Worm (Caenorhabditis elegans) whole organism, mixed stage, embryonic: Measurements from ENCODE around the gene srw-38.

Experiments used
- blmp-1 ChIP-seq: fragments of 150-350 bp; optimal IDR thresholded peaks from 2 replicates; lab custom pipeline; 2014; ENCODE audit warnings: missing biosample characterization, missing genetic modification characterization
- ceh-39 ChIP-seq: fragments of 150-350 bp; optimal IDR thresholded peaks from 2 replicates; lab custom pipeline; 2014; ENCODE audit warnings: missing biosample characterization, missing genetic modification characterization
- hlh-1 ChIP-seq: fragments of 150-350 bp; optimal IDR thresholded peaks from 2 replicates; lab custom pipeline; 2014; ENCODE audit warnings: missing biosample characterization, missing genetic modification reagents, missing genetic modification characterization
- mep-1 ChIP-seq: fragments of 150-350 bp; optimal IDR thresholded peaks from 2 replicates; lab custom pipeline; 2017; ENCODE audit warnings: missing biosample characterization, missing genetic modification reagents, missing genetic modification characterization, inconsistent platforms
- nhr-28 ChIP-seq: fragments of 150-350 bp; optimal IDR thresholded peaks from 2 replicates; lab custom pipeline; 2014; ENCODE audit warnings: missing biosample characterization, missing genetic modification characterization
- nhr-76 ChIP-seq: sonication (generic microtip); optimal IDR thresholded peaks from 2 replicates; lab custom pipeline; 2017; ENCODE audit warnings: missing biosample characterization, missing genetic modification characterization
- pha-4 ChIP-seq: fragments of 150-350 bp; optimal IDR thresholded peaks from 2 replicates; lab custom pipeline; 2018; ENCODE audit warnings: missing biosample characterization, missing genetic modification reagents, missing genetic modification characterization
- sem-2 ChIP-seq: fragments of 200-800 bp; sonication (Bioruptor generic); optimal IDR thresholded peaks from 2 replicates; lab custom pipeline; 2018; ENCODE audit warnings: mild to moderate bottlenecking, missing genetic modification characterization, missing compliant biosample characterization
- snpc-4 ChIP-seq: fragments of 150-350 bp; optimal IDR thresholded peaks from 2 replicates; lab custom pipeline; 2014; ENCODE audit warnings: missing biosample characterization, missing genetic modification characterization
- tbx-8 ChIP-seq: fragments of 200-800 bp; sonication (Bioruptor generic); optimal IDR thresholded peaks from 2 replicates; lab custom pipeline; 2018; ENCODE audit warnings: mild to moderate bottlenecking, missing genetic modification characterization, moderate library complexity, missing compliant biosample characterization
- unc-120 ChIP-seq: sonication (generic microtip); optimal IDR thresholded peaks from 2 replicates; lab custom pipeline; 2017; ENCODE audit warnings: missing genetic modification characterization, missing compliant biosample characterization; ENCODE audit not compliant: poor library complexity, severe bottlenecking
- unc-39 ChIP-seq: fragments of 150-350 bp; optimal IDR thresholded peaks from 2 replicates; lab custom pipeline; 2014; ENCODE audit warnings: missing biosample characterization, missing genetic modification characterization
- ztf-11 ChIP-seq: fragments of 150-350 bp; optimal IDR thresholded peaks from 2 replicates; lab custom pipeline; 2014; ENCODE audit warnings: missing biosample characterization, missing genetic modification characterization

- TF ChIP-seq unc-39 (no peak), sem-2 (GFP tag; lab: Kevin White, UChicago) (no peak), mep-1 (tag; lab: Kevin White, UChicago) (no peak), tbx-8 (GFP tag; lab: Kevin White, UChicago) (no peak), ceh-39 (tag; lab: Kevin White, UChicago) (no peak), nhr-28 (tag; lab: Kevin White, UChicago) (no peak), snpc-4 (tag; lab: Kevin White, UChicago) (no peak), unc-120 (tag; lab: Kevin White, UChicago) (no peak), hlh-1 (tag; lab: Kevin White, UChicago) (no peak), pha-4 (no peak), nhr-76 (tag; lab: Kevin White, UChicago) (no peak), blmp-1 (tag; lab: Kevin White, UChicago) (no peak), ztf-11 (tag; lab: Kevin White, UChicago) (no peak)
These were observed 7.0 kb upstream of the srw-38 start for ce11 chrV:19829225-19829624.
